Worm (Caenorhabditis elegans) whole organism, L4 larva: ENCODE measurements around the gene W02A2.9.

Experiments
- F10B5.3 ChIP-seq: sonication (generic microtip); optimal IDR thresholded peaks from 2 replicates; lab custom pipeline; 2016; ENCODE audit warnings: mild to moderate bottlenecking, missing genetic modification characterization, missing compliant biosample characterization
- F26F4.8 ChIP-seq: fragments of 200-800 bp; sonication (Bioruptor generic); conservative IDR thresholded peaks from 2 replicates; pipeline ENCODE4 v1.3.6; 2022; ENCODE audit warnings: missing genetic modification characterization, missing compliant biosample characterization
- F37D6.2 ChIP-seq: sonication (generic microtip); optimal IDR thresholded peaks from 2 replicates; lab custom pipeline; 2016; ENCODE audit warnings: mild to moderate bottlenecking, missing genetic modification characterization, missing compliant biosample characterization
- F44E2.7 ChIP-seq: fragments of 200-800 bp; sonication (Bioruptor generic); IDR thresholded peaks from 2 replicates; pipeline ENCODE4 v2.1.2; 2022; ENCODE audit warnings: missing genetic modification characterization, missing compliant biosample characterization
- Y105C5A.15 ChIP-seq: fragments of 200-800 bp; sonication (Bioruptor generic); IDR thresholded peaks from 2 replicates; pipeline ENCODE4 v1.3.6; 2022; ENCODE audit warnings: missing genetic modification characterization, missing compliant biosample characterization
- Y75B8A.6 ChIP-seq: fragments of 200-800 bp; sonication (Bioruptor generic); IDR thresholded peaks from 2 replicates; pipeline ENCODE4 v1.3.6; 2022; ENCODE audit warnings: missing genetic modification reagents, missing genetic modification characterization, missing compliant biosample characterization
- ZK337.2 ChIP-seq: fragments of 200-800 bp; sonication (Bioruptor generic); IDR thresholded peaks from 2 replicates; pipeline ENCODE4 v1.3.6; 2022; ENCODE audit warnings: missing genetic modification reagents, missing genetic modification characterization, missing compliant biosample characterization
- aha-1 ChIP-seq: fragments of 150-350 bp; peaks from one replicate; lab custom pipeline; 2014; ENCODE audit warnings: missing biosample characterization, missing genetic modification characterization
- ceh-20 ChIP-seq: fragments of 200-800 bp; sonication (Bioruptor generic); IDR thresholded peaks from 2 replicates; pipeline ENCODE4 v1.3.6; 2022; ENCODE audit warnings: missing genetic modification reagents, missing genetic modification characterization, missing compliant biosample characterization
- ceh-28 ChIP-seq: fragments of 150-350 bp; optimal IDR thresholded peaks from 2 replicates; lab custom pipeline; 2014; ENCODE audit warnings: missing biosample characterization, missing genetic modification reagents, missing genetic modification characterization
- cey-2 ChIP-seq: sonication (generic microtip); optimal IDR thresholded peaks from 3 replicates; lab custom pipeline; 2017; ENCODE audit warnings: missing genetic modification characterization, mild to moderate bottlenecking, missing compliant biosample characterization, antibody characterized with exemption, borderline replicate concordance; ENCODE audit not compliant: insufficient read depth
- ctbp-1 ChIP-seq: fragments of 200-800 bp; sonication (Bioruptor generic); IDR thresholded peaks from 2 replicates; pipeline ENCODE4 v1.3.6; 2022; ENCODE audit warnings: missing genetic modification reagents, missing genetic modification characterization, missing compliant biosample characterization
- daf-16 ChIP-seq, 3 experiments: sonication (generic microtip); optimal IDR thresholded peaks; 2 replicates each; lab custom pipeline; 2016 to 2017; ENCODE audit warnings: missing genetic modification characterization in 3 of 3, missing genetic modification reagents in 3 of 3, mild to moderate bottlenecking in 2 of 3, missing compliant biosample characterization in 2 of 3, missing biosample characterization in 1 of 3, moderate library complexity in 1 of 3
- daf-19 ChIP-seq: fragments of 200-800 bp; sonication (Bioruptor generic); conservative IDR thresholded peaks from 2 replicates; pipeline ENCODE4 v1.3.6; 2022; ENCODE audit warnings: missing genetic modification characterization, missing compliant biosample characterization
- dve-1 ChIP-seq: sonication (generic microtip); optimal IDR thresholded peaks from 2 replicates; lab custom pipeline; 2017; ENCODE audit warnings: antibody characterized with exemption, mild to moderate bottlenecking, missing genetic modification characterization, missing compliant biosample characterization; ENCODE audit not compliant: insufficient read depth
- fkh-10 ChIP-seq: fragments of 150-350 bp; optimal IDR thresholded peaks from 2 replicates; lab custom pipeline; 2014; ENCODE audit warnings: missing biosample characterization, missing genetic modification reagents, missing genetic modification characterization
- hlh-11 ChIP-seq: fragments of 200-800 bp; sonication (Bioruptor generic); optimal IDR thresholded peaks from 2 replicates; lab custom pipeline; 2018; ENCODE audit warnings: mild to moderate bottlenecking, missing genetic modification characterization, missing compliant biosample characterization
- hlh-30 ChIP-seq: sonication (generic microtip); optimal IDR thresholded peaks from 2 replicates; lab custom pipeline; 2017; ENCODE audit warnings: antibody characterized with exemption, mild to moderate bottlenecking, missing genetic modification characterization, missing compliant biosample characterization; ENCODE audit not compliant: insufficient read depth
- hmg-1.1 ChIP-seq: fragments of 200-800 bp; sonication (Bioruptor generic); IDR thresholded peaks from 2 replicates; pipeline ENCODE4 v1.3.6; 2022; ENCODE audit warnings: missing genetic modification reagents, missing genetic modification characterization, missing compliant biosample characterization
- jun-1 ChIP-seq: fragments of 150-350 bp; optimal IDR thresholded peaks from 2 replicates; lab custom pipeline; 2014; ENCODE audit warnings: missing biosample characterization, missing genetic modification reagents, missing genetic modification characterization
- lim-7 ChIP-seq: fragments of 200-800 bp; sonication (Bioruptor generic); IDR thresholded peaks from 2 replicates; pipeline ENCODE4 v1.3.6; 2022; ENCODE audit warnings: missing genetic modification characterization, missing compliant biosample characterization
- lir-3 ChIP-seq: sonication (generic microtip); optimal IDR thresholded peaks from 2 replicates; lab custom pipeline; 2016; ENCODE audit warnings: mild to moderate bottlenecking, missing genetic modification characterization, missing compliant biosample characterization
- madf-5 ChIP-seq, 2 experiments: fragments of 200-800 bp; sonication (Bioruptor generic); IDR thresholded peaks; 2 replicates each; pipeline ENCODE4 v1.3.6; 2022; ENCODE audit warnings: missing compliant biosample characterization in 2 of 2, missing genetic modification characterization in 2 of 2
- mdl-1 ChIP-seq, 2 experiments: fragments of 150-350 bp in 1 of 2; sonication (generic microtip) in 1 of 2; optimal IDR thresholded peaks; 2 replicates each; lab custom pipeline; 2014 to 2017; ENCODE audit warnings: missing biosample characterization in 2 of 2, missing genetic modification characterization in 2 of 2
- mdt-29 ChIP-seq: fragments of 200-800 bp; sonication (Bioruptor generic); IDR thresholded peaks from 2 replicates; pipeline ENCODE4 v1.3.6; 2022; ENCODE audit warnings: missing genetic modification reagents, missing genetic modification characterization, missing compliant biosample characterization
- mxl-3 ChIP-seq: fragments of 200-800 bp; sonication (Bioruptor generic); optimal IDR thresholded peaks from 2 replicates; lab custom pipeline; 2018; ENCODE audit warnings: mild to moderate bottlenecking, missing genetic modification characterization, missing compliant biosample characterization
- nhr-10 ChIP-seq: fragments of 150-350 bp; optimal IDR thresholded peaks from 2 replicates; lab custom pipeline; 2014; ENCODE audit warnings: missing biosample characterization, missing genetic modification characterization
- nhr-42 ChIP-seq: fragments of 200-800 bp; sonication (Bioruptor generic); IDR thresholded peaks from 2 replicates; pipeline ENCODE4 v1.3.6; 2022; ENCODE audit warnings: missing genetic modification characterization, missing compliant biosample characterization
- nhr-76 ChIP-seq: fragments of 150-350 bp; optimal IDR thresholded peaks from 2 replicates; lab custom pipeline; 2014; ENCODE audit warnings: missing biosample characterization, missing genetic modification characterization
- pha-4 ChIP-seq, 2 experiments: fragments of 150-350 bp in 1 of 2; fragments of 200-800 bp in 1 of 2; sonication (Bioruptor generic) in 1 of 2; IDR thresholded peaks in 1 of 2; optimal IDR thresholded peaks in 1 of 2; 2 replicates each; pipeline versions ENCODE4 v1.3.6 to Lab custom; 2014 to 2022; ENCODE audit warnings: missing genetic modification characterization in 2 of 2, missing genetic modification reagents in 2 of 2, missing biosample characterization in 1 of 2, missing compliant biosample characterization in 1 of 2
- rbr-2 ChIP-seq: sonication (generic microtip); optimal IDR thresholded peaks from 2 replicates; lab custom pipeline; 2016; ENCODE audit warnings: missing genotype, missing genetic modification characterization, missing compliant biosample characterization
- saeg-2 ChIP-seq: fragments of 200-800 bp; sonication (Bioruptor generic); IDR thresholded peaks from 2 replicates; pipeline ENCODE4 v1.3.6; 2022; ENCODE audit warnings: missing genetic modification reagents, missing genetic modification characterization, missing compliant biosample characterization
- skn-1 ChIP-seq: fragments of 150-350 bp; optimal IDR thresholded peaks from 2 replicates; lab custom pipeline; 2014; ENCODE audit warnings: missing biosample characterization, missing genetic modification characterization
- snpc-1.2 ChIP-seq: fragments of 200-800 bp; sonication (Bioruptor generic); IDR thresholded peaks from 2 replicates; pipeline ENCODE4 v1.3.6; 2022; ENCODE audit warnings: missing genetic modification reagents, missing genetic modification characterization, missing compliant biosample characterization
- snpc-4 ChIP-seq: fragments of 150-350 bp; optimal IDR thresholded peaks from 2 replicates; lab custom pipeline; 2014; ENCODE audit warnings: missing biosample characterization, missing genetic modification characterization
- spr-1 ChIP-seq: sonication (generic microtip); optimal IDR thresholded peaks from 2 replicates; lab custom pipeline; 2016; ENCODE audit warnings: mild to moderate bottlenecking, missing genetic modification characterization, missing compliant biosample characterization
- spr-3 ChIP-seq: fragments of 200-800 bp; sonication (Bioruptor generic); optimal IDR thresholded peaks from 2 replicates; lab custom pipeline; 2018; ENCODE audit warnings: mild to moderate bottlenecking, missing genetic modification characterization, missing compliant biosample characterization
- tra-1 ChIP-seq: fragments of 200-800 bp; sonication (Bioruptor generic); IDR thresholded peaks from 2 replicates; pipeline ENCODE4 v1.3.6; 2022; ENCODE audit warnings: missing genetic modification reagents, missing genetic modification characterization, missing compliant biosample characterization
- unc-130 ChIP-seq: sonication (generic microtip); optimal IDR thresholded peaks from 2 replicates; lab custom pipeline; 2016; ENCODE audit warnings: missing genetic modification reagents, missing genetic modification characterization, missing compliant biosample characterization
- unc-39 ChIP-seq: sonication (generic microtip); optimal IDR thresholded peaks from 2 replicates; lab custom pipeline; 2017; ENCODE audit warnings: missing biosample characterization, missing genetic modification characterization
- zfp-3 ChIP-seq: fragments of 200-800 bp; sonication (Bioruptor generic); conservative IDR thresholded peaks from 2 replicates; pipeline ENCODE4 v1.3.6; 2022; ENCODE audit warnings: missing genetic modification reagents, missing genetic modification characterization, missing compliant biosample characterization
- zip-11 ChIP-seq: fragments of 200-800 bp; sonication (Bioruptor generic); IDR thresholded peaks from 2 replicates; pipeline ENCODE4 v1.3.6; 2022; ENCODE audit warnings: missing genetic modification characterization, missing compliant biosample characterization
- zip-2 ChIP-seq: fragments of 150-350 bp; optimal IDR thresholded peaks from 2 replicates; lab custom pipeline; 2014; ENCODE audit warnings: missing biosample characterization, missing genetic modification characterization

Gene W02A2.9

DNA sequence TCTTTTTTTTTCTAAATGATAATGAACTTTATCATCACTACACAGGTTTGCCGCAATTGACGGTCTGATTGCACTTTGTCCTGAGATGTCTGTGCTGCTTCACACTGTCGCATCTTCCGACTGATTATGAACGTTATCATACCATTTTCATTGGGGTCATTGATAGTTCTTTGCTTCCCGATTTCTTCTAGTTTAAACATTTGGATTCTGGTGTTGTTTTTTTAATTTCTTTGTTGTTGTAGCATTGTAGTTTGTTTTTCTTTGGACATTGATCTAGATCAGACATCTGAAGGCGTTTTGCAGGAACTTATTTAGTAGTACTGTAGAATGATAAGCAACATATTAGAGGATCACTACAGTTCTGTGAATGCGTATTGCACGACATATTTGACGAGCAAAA lies 28.7 kb upstream of the W02A2.9 start (continued):
- TF ChIP-seq Y75B8A.6 (GFP tag; lab: Robert Waterston, UW) (0 out of 2 replicates have a peak, but pooled peaks have one; percentile 12), daf-19 (GFP tag; lab: Robert Waterston, UW) (no peak), mxl-3 (GFP tag; lab: Kevin White, UChicago) (peak; percentile 22), rbr-2 (no peak), hmg-1.1 (GFP tag; lab: Robert Waterston, UW) (no peak), nhr-42 (GFP tag; lab: Robert Waterston, UW) (0 out of 2 replicates have a peak, but pooled peaks have one; percentile 48), daf-16 (GFP tag; optimal IDR thresholded peaks at IDR 0.05; lab: Kevin White, UChicago) (no peak), daf-16 (tag; optimal IDR thresholded peaks at IDR 0.05; lab: Kevin White, UChicago) (peak; percentile 94), dve-1 (tag; lab: Kevin White, UChicago) (peak; percentile 98), lim-7 (GFP tag; lab: Robert Waterston, UW) (no peak)

DNA sequence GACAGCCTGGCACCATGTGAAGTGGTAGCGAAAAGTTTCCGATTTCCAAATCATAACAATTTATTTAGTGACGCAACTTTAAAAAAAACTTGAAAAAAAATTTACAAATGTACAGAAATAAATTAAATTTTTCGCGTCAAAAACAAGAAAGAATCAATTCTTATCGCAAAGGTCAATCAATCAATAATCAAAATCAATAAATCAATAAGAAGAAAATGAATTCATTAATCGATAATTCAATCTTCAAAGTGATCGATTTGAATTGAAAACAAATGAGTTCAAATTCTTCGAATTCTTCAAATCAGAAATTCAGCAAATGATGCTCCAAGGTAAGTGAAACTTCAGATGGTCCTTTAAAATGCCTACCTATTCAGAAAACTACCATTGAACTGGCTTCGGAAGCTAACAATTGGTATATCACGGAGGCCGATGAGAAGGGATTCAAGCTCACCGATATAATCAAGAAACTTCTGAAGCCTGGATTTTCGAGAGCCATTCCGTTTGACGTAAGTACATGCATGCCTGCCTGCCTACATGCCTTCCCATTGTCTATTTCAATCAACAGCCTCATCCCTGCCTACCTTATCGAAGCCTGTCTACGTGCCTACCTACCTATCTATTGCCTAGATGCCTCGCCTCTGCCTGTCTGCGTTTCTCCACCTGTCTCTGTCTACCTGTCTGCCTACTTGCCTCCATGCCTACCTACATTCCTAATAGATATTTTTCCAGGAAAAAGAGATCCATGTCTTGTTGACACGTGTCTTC lies 27.4 kb upstream of the W02A2.9 start:
- TF ChIP-seq skn-1 (tag; lab: Kevin White, UChicago) (no peak), aha-1 (tag; lab: Kevin White, UChicago) (peak; percentile 91), ZK337.2 (GFP tag; lab: Robert Waterston, UW) (no peak), ceh-28 (peak; percentile 89), nhr-10 (tag; lab: Kevin White, UChicago) (no peak)

DNA sequence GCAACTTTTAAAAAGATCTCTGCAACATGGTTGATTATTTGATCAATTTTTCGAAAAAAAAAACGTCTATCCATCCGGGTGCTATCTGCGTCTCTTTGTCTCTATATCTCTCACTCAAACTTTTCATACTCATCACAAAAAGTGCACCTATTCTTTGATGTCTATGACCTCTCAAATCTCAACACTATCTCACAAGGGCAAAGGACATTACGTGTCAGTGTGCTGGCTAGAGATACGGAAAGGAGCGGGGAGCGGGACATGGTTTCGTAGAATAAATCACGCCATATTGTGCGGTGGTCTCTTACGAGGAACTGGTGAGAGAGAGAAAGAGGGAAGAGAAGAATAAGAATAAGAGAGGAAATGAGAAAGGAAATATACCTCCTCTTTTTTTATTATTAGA lies 25.0 kb upstream of the W02A2.9 start:
- TF ChIP-seq unc-130 (GFP tag; lab: Kevin White, UChicago) = no peak
- TF ChIP-seq jun-1 (tag; lab: Kevin White, UChicago) = peak; percentile 52
- no peak for TF ChIP-seq zip-11 (GFP tag; lab: Robert Waterston, UW)
- TF ChIP-seq F10B5.3 (tag; lab: Kevin White, UChicago) = no peak
- TF ChIP-seq Y105C5A.15 (GFP tag; lab: Robert Waterston, UW) = 0 out of 2 replicates have a peak, but pooled peaks have one; percentile 34
- TF ChIP-seq hlh-11 = peak; percentile 96
- TF ChIP-seq zip-2 = no peak
- peak in 1 of 2 experiments; percentile 66 for TF ChIP-seq mdl-1 (tag; optimal IDR thresholded peaks at IDR 0.05; lab: Kevin White, UChicago)
- peak; percentile 54; the same call in 1 of the 2 replicates for TF ChIP-seq ceh-20 (GFP tag; lab: Robert Waterston, UW)
- no peak for TF ChIP-seq unc-39
- peak; percentile 97 for TF ChIP-seq dve-1 (tag; lab: Kevin White, UChicago)
- TF ChIP-seq nhr-76 (tag; lab: Kevin White, UChicago) = no peak
- peak; percentile 7 for TF ChIP-seq fkh-10
- TF ChIP-seq F44E2.7 (GFP tag; lab: Robert Waterston, UW) = no peak
- 0 out of 2 replicates have a peak, but pooled peaks have one; percentile 54 for TF ChIP-seq zfp-3
- TF ChIP-seq snpc-4 (tag; lab: Kevin White, UChicago) = no peak
- no peak for TF ChIP-seq F26F4.8 (GFP tag; lab: Robert Waterston, UW)
- TF ChIP-seq Y75B8A.6 (GFP tag; lab: Robert Waterston, UW) = no peak
- 0 out of 2 replicates have a peak, but pooled peaks have one; percentile 35 for TF ChIP-seq pha-4 (GFP tag; IDR thresholded peaks at IDR 0.05; lab: Robert Waterston, UW)
- no peak for TF ChIP-seq pha-4 (tag; optimal IDR thresholded peaks at IDR 0.05; lab: Kevin White, UChicago)
- TF ChIP-seq saeg-2 (GFP tag; lab: Robert Waterston, UW) = 0 out of 2 replicates have a peak, but pooled peaks have one; percentile 35
- TF ChIP-seq spr-1 (tag; lab: Kevin White, UChicago) = no peak
- no peak for TF ChIP-seq lir-3 (tag; lab: Kevin White, UChicago)
- peak; percentile 19 to 20 for TF ChIP-seq daf-16 (GFP tag; optimal IDR thresholded peaks at IDR 0.05; lab: Kevin White, UChicago)
- peak; percentile 78 for TF ChIP-seq daf-16 (tag; optimal IDR thresholded peaks at IDR 0.05; lab: Kevin White, UChicago)
- peak; percentile 88 for TF ChIP-seq hlh-30 (tag; lab: Kevin White, UChicago)
- TF ChIP-seq snpc-1.2 (GFP tag; lab: Robert Waterston, UW) = no peak
- TF ChIP-seq tra-1 (GFP tag; lab: Robert Waterston, UW) = peak; percentile 77
- peak; percentile 60 for TF ChIP-seq rbr-2
- TF ChIP-seq spr-3 (GFP tag; lab: Kevin White, UChicago) = no peak
- no peak for TF ChIP-seq F37D6.2
- TF ChIP-seq mdt-29 (GFP tag; lab: Robert Waterston, UW) = peak; percentile 91
- TF ChIP-seq ceh-28 = no peak
- TF ChIP-seq madf-5 (GFP tag; IDR thresholded peaks at IDR 0.05; lab: Robert Waterston, UW) = no peak
- TF ChIP-seq mxl-3 (GFP tag; lab: Kevin White, UChicago) = peak; percentile 59
- no peak for TF ChIP-seq ctbp-1 (GFP tag; lab: Robert Waterston, UW)
- TF ChIP-seq cey-2 (tag; lab: Kevin White, UChicago) = no peak
